Worm (Caenorhabditis elegans): ENCODE results near the gene F44G4.5.

ce11 chrII:8953703-8954102 lies 46.5 kb downstream of the F44G4.5 start:
- TF ChIP-seq him-1 (tag; optimal IDR thresholded peaks at IDR 0.05) = no peak
- TF ChIP-seq W03F9.2 (tag; optimal IDR thresholded peaks at IDR 0.05) = no peak
